Fruit fly (Drosophila melanogaster) whole organism, embryonic: ENCODE data around the gene cyr.
A peak's percentile ranks its signal among the peaks of the same experiment; 100 is the strongest.

Source experiments
- Ada2b ChIP-seq: fragments of 200-800 bp; sonication (Bioruptor generic); IDR thresholded peaks from 2 replicates; pipeline ENCODE4 v1.3.6; 2022; ENCODE audit warnings: missing biosample characterization, missing genetic modification characterization
- Atf6 ChIP-seq: fragments of 200-800 bp; sonication (Bioruptor generic); IDR thresholded peaks from 2 replicates; pipeline ENCODE4 v1.3.6; 2022; ENCODE audit warnings: missing biosample characterization, missing genetic modification characterization
- Bdp1 ChIP-seq: fragments of 200-800 bp; sonication (Bioruptor generic); optimal IDR thresholded peaks from 3 replicates; lab custom pipeline; 2016; ENCODE audit warnings: missing biosample characterization, missing genetic modification characterization
- C15 ChIP-seq: fragments of 200-800 bp; sonication (Bioruptor generic); IDR thresholded peaks from 3 replicates; pipeline ENCODE4 v1.3.6; 2022; ENCODE audit warnings: missing biosample characterization, missing genetic modification characterization
- CG11456 ChIP-seq: fragments of 200-800 bp; sonication (Bioruptor generic); IDR thresholded peaks from 3 replicates; pipeline ENCODE4 v1.3.6; 2022; ENCODE audit warnings: missing biosample characterization, missing genetic modification characterization
- CG12219 ChIP-seq: fragments of 200-800 bp; sonication (Bioruptor generic); optimal IDR thresholded peaks from 3 replicates; lab custom pipeline; 2018; ENCODE audit warnings: missing biosample characterization, mild to moderate bottlenecking, missing genetic modification characterization
- CG14860 ChIP-seq: fragments of 200-800 bp; sonication (Bioruptor generic); IDR thresholded peaks from 3 replicates; pipeline ENCODE4 v1.3.6; 2022; ENCODE audit warnings: missing biosample characterization, missing genetic modification characterization; ENCODE audit not compliant: partially characterized antibody
- CG17385 ChIP-seq: fragments of 200-800 bp; sonication (Bioruptor generic); optimal IDR thresholded peaks from 3 replicates; lab custom pipeline; 2018; ENCODE audit warnings: missing biosample characterization, mild to moderate bottlenecking, missing genetic modification characterization
- CG32767 ChIP-seq: fragments of 200-800 bp; sonication (Bioruptor generic); IDR thresholded peaks from 2 replicates; pipeline ENCODE4 v1.3.6; 2022; ENCODE audit warnings: missing biosample characterization, missing genetic modification characterization
- CG34224 ChIP-seq: fragments of 200-800 bp; sonication (Bioruptor generic); IDR thresholded peaks from 3 replicates; pipeline ENCODE4 v1.3.6; 2022; ENCODE audit warnings: missing biosample characterization, missing genetic modification characterization; ENCODE audit not compliant: partially characterized antibody
- CG42726 ChIP-seq: fragments of 200-800 bp; sonication (Bioruptor generic); IDR thresholded peaks from 2 replicates; pipeline ENCODE4 v1.3.6; 2022; ENCODE audit warnings: missing biosample characterization, missing genetic modification characterization; ENCODE audit not compliant: partially characterized antibody
- CG4820 ChIP-seq: fragments of 200-800 bp; sonication (Bioruptor generic); optimal IDR thresholded peaks from 3 replicates; lab custom pipeline; 2016; ENCODE audit warnings: missing biosample characterization, missing genetic modification characterization
- CG6654 ChIP-seq: fragments of 200-800 bp; sonication (Bioruptor generic); optimal IDR thresholded peaks from 2 replicates; lab custom pipeline; 2017; ENCODE audit warnings: missing biosample characterization, mild to moderate bottlenecking, missing genetic modification characterization
- CG8359 ChIP-seq: fragments of 200-800 bp; sonication (Bioruptor generic); optimal IDR thresholded peaks from 2 replicates; lab custom pipeline; 2017; ENCODE audit warnings: missing biosample characterization, mild to moderate bottlenecking, missing genetic modification characterization, borderline replicate concordance
- CG8478 ChIP-seq: fragments of >200 bp; optimal IDR thresholded peaks from 2 replicates; lab custom pipeline; 2018
- CTCF ChIP-seq: fragments of 200-800 bp; sonication (Bioruptor generic); optimal IDR thresholded peaks from 2 replicates; lab custom pipeline; 2017; ENCODE audit warnings: missing biosample characterization, mild to moderate bottlenecking, missing genetic modification characterization, moderate library complexity
- Dip3 ChIP-seq: fragments of 200-800 bp; sonication (Bioruptor generic); optimal IDR thresholded peaks from 3 replicates; lab custom pipeline; 2016; ENCODE audit warnings: missing biosample characterization, missing genetic modification characterization
- GATAe ChIP-seq: fragments of 200-800 bp; sonication (Bioruptor generic); conservative IDR thresholded peaks from 2 replicates; pipeline ENCODE4 v1.3.6; 2022; ENCODE audit warnings: missing biosample characterization, missing genetic modification characterization
- Gsc ChIP-seq: fragments of 200-800 bp; sonication (Bioruptor generic); IDR thresholded peaks from 2 replicates; pipeline ENCODE4 v1.3.6; 2022; ENCODE audit warnings: missing biosample characterization, missing genetic modification characterization
- HHEX ChIP-seq: fragments of 200-800 bp; sonication (Bioruptor generic); optimal IDR thresholded peaks from 3 replicates; lab custom pipeline; 2017; ENCODE audit warnings: missing biosample characterization, mild to moderate bottlenecking, missing genetic modification characterization, missing genetic modification reagents
- Lhr ChIP-seq: fragments of 200-800 bp; sonication (Bioruptor generic); optimal IDR thresholded peaks from 3 replicates; lab custom pipeline; 2017; ENCODE audit warnings: mild to moderate bottlenecking, missing biosample characterization, missing genetic modification reagents, missing genetic modification characterization
- Lpt ChIP-seq: fragments of >200 bp; optimal IDR thresholded peaks from 2 replicates; lab custom pipeline; 2018; ENCODE audit warnings: missing biosample characterization, missing genetic modification characterization
- MESR4 ChIP-seq: fragments of 200-800 bp; sonication (Bioruptor generic); optimal IDR thresholded peaks from 2 replicates; lab custom pipeline; 2018; ENCODE audit warnings: missing biosample characterization, mild to moderate bottlenecking, missing genetic modification characterization, moderate library complexity
- Mes4 ChIP-seq: fragments of 200-800 bp; sonication (Bioruptor generic); optimal IDR thresholded peaks from 2 replicates; lab custom pipeline; 2016; ENCODE audit warnings: missing biosample characterization, missing genetic modification characterization
- Myb ChIP-seq: fragments of 200-800 bp; sonication (Bioruptor generic); optimal IDR thresholded peaks from 2 replicates; lab custom pipeline; 2016; ENCODE audit warnings: missing biosample characterization, missing genetic modification characterization
- NfI ChIP-seq: fragments of 200-800 bp; sonication (Bioruptor generic); optimal IDR thresholded peaks from 3 replicates; lab custom pipeline; 2018; ENCODE audit warnings: missing biosample characterization, mild to moderate bottlenecking, missing genetic modification characterization, moderate library complexity
- Ssrp ChIP-seq: fragments of 200-800 bp; sonication (Bioruptor generic); optimal IDR thresholded peaks from 2 replicates; lab custom pipeline; 2018; ENCODE audit warnings: missing biosample characterization, mild to moderate bottlenecking, missing genetic modification characterization, moderate library complexity
- Stat92E ChIP-seq, 3 experiments: fragments of >200 bp in 2 of 3; fragments of 200-800 bp in 1 of 3; sonication (Bioruptor generic) in 1 of 3; optimal IDR thresholded peaks; 2 replicates each; lab custom pipeline; 2017 to 2019; ENCODE audit warnings: missing biosample characterization in 3 of 3, missing genetic modification characterization in 3 of 3, mild to moderate bottlenecking in 1 of 3, moderate library complexity in 1 of 3
- al ChIP-seq: fragments of 200-800 bp; sonication (Bioruptor generic); IDR thresholded peaks from 2 replicates; pipeline ENCODE4 v1.3.6; 2022; ENCODE audit warnings: missing biosample characterization, missing genetic modification characterization
- amos ChIP-seq: fragments of 200-800 bp; sonication (Bioruptor generic); IDR thresholded peaks from 2 replicates; pipeline ENCODE4 v1.3.6; 2022; ENCODE audit warnings: missing biosample characterization, missing genetic modification characterization; ENCODE audit not compliant: partially characterized antibody
- ara ChIP-seq: fragments of 200-800 bp; sonication (Bioruptor generic); IDR thresholded peaks from 2 replicates; pipeline ENCODE4 v1.3.6; 2022; ENCODE audit warnings: missing biosample characterization, missing genetic modification characterization
- bbx ChIP-seq: fragments of 200-800 bp; sonication (Bioruptor generic); IDR thresholded peaks from 2 replicates; pipeline ENCODE4 v1.3.6; 2022; ENCODE audit warnings: missing biosample characterization, missing genetic modification characterization; ENCODE audit not compliant: partially characterized antibody
- bsh ChIP-seq, 2 experiments: fragments of 200-800 bp; sonication (Bioruptor generic); optimal IDR thresholded peaks; 2 replicates each; lab custom pipeline; 2017 to 2018; ENCODE audit warnings: mild to moderate bottlenecking in 2 of 2, missing biosample characterization in 2 of 2, missing genetic modification characterization in 2 of 2, moderate library complexity in 1 of 2
- chif ChIP-seq, 2 experiments: fragments of 200-800 bp; sonication (Bioruptor generic); optimal IDR thresholded peaks; 3 replicates each; lab custom pipeline; 2016; ENCODE audit warnings: missing biosample characterization in 2 of 2, missing genetic modification characterization in 2 of 2
- chm ChIP-seq: fragments of 200-800 bp; sonication (Bioruptor generic); IDR thresholded peaks from 2 replicates; pipeline ENCODE4 v1.3.6; 2022; ENCODE audit warnings: missing biosample characterization, missing genetic modification characterization
- chn ChIP-seq: fragments of 200-800 bp; sonication (Bioruptor generic); optimal IDR thresholded peaks from 2 replicates; lab custom pipeline; 2016; ENCODE audit warnings: missing biosample characterization, missing genetic modification characterization
- corto ChIP-seq: fragments of 200-800 bp; sonication (Bioruptor generic); optimal IDR thresholded peaks from 2 replicates; lab custom pipeline; 2016; ENCODE audit warnings: missing biosample characterization, mild to moderate bottlenecking, missing genetic modification characterization, moderate library complexity
- crp ChIP-seq, 2 experiments: fragments of 200-800 bp; sonication (Bioruptor generic); optimal IDR thresholded peaks; 2 replicates in 1 of 2; 3 replicates in 1 of 2; lab custom pipeline; 2017; ENCODE audit warnings: missing biosample characterization in 2 of 2, missing genetic modification characterization in 2 of 2, mild to moderate bottlenecking in 1 of 2, moderate library complexity in 1 of 2
- da ChIP-seq: fragments of 200-800 bp; sonication (Bioruptor generic); optimal IDR thresholded peaks from 2 replicates; lab custom pipeline; 2016; ENCODE audit warnings: missing biosample characterization, missing genetic modification characterization
- dati ChIP-seq: fragments of 200-800 bp; sonication (Bioruptor generic); IDR thresholded peaks from 2 replicates; pipeline ENCODE4 v1.3.6; 2022; ENCODE audit warnings: missing biosample characterization, missing genetic modification characterization
- gsb-n ChIP-seq: fragments of 200-800 bp; sonication (Bioruptor generic); optimal IDR thresholded peaks from 3 replicates; lab custom pipeline; 2018; ENCODE audit warnings: missing biosample characterization, mild to moderate bottlenecking, missing genetic modification characterization
- jing ChIP-seq: fragments of 200-800 bp; sonication (Bioruptor generic); optimal IDR thresholded peaks from 2 replicates; lab custom pipeline; 2018; ENCODE audit warnings: missing biosample characterization, mild to moderate bottlenecking, missing genetic modification characterization
- kah ChIP-seq: fragments of 200-800 bp; sonication (Bioruptor generic); optimal IDR thresholded peaks from 2 replicates; lab custom pipeline; 2018; ENCODE audit warnings: missing biosample characterization, mild to moderate bottlenecking, missing genetic modification characterization
- p53 ChIP-seq: fragments of 200-800 bp; sonication (Bioruptor generic); optimal IDR thresholded peaks from 2 replicates; lab custom pipeline; 2016; ENCODE audit warnings: missing biosample characterization, missing genetic modification characterization
- pfk ChIP-seq: fragments of 200-800 bp; sonication (Bioruptor generic); optimal IDR thresholded peaks from 2 replicates; lab custom pipeline; 2018; ENCODE audit warnings: missing biosample characterization, mild to moderate bottlenecking, missing genetic modification characterization, moderate library complexity
- pho ChIP-seq: fragments of 200-800 bp; sonication (Bioruptor generic); optimal IDR thresholded peaks from 2 replicates; lab custom pipeline; 2016; ENCODE audit warnings: missing biosample characterization, missing genetic modification characterization
- row ChIP-seq: fragments of 200-800 bp; sonication (Bioruptor generic); IDR thresholded peaks from 3 replicates; pipeline ENCODE4 v1.3.6; 2022; ENCODE audit warnings: missing biosample characterization, missing genetic modification characterization
- salm ChIP-seq: fragments of 200-800 bp; sonication (Bioruptor generic); optimal IDR thresholded peaks from 2 replicates; lab custom pipeline; 2018; ENCODE audit warnings: missing biosample characterization, mild to moderate bottlenecking, missing genetic modification characterization
- stc ChIP-seq: fragments of 200-800 bp; sonication (Bioruptor generic); IDR thresholded peaks from 2 replicates; pipeline ENCODE4 v1.3.6; 2022; ENCODE audit warnings: missing biosample characterization, missing genetic modification characterization
- vvl ChIP-seq: fragments of 200-800 bp; sonication (Bioruptor generic); IDR thresholded peaks from 2 replicates; pipeline ENCODE4 v1.3.6; 2022; ENCODE audit warnings: missing biosample characterization, missing genetic modification characterization
- wek ChIP-seq: fragments of 200-800 bp; sonication (Bioruptor generic); optimal IDR thresholded peaks from 3 replicates; lab custom pipeline; 2018; ENCODE audit warnings: missing biosample characterization, mild to moderate bottlenecking, missing genetic modification characterization, moderate library complexity
- zfh2 ChIP-seq: fragments of 200-800 bp; sonication (Bioruptor generic); optimal IDR thresholded peaks from 2 replicates; lab custom pipeline; 2016; ENCODE audit warnings: missing biosample characterization, missing genetic modification characterization

The cyr gene

DNA sequence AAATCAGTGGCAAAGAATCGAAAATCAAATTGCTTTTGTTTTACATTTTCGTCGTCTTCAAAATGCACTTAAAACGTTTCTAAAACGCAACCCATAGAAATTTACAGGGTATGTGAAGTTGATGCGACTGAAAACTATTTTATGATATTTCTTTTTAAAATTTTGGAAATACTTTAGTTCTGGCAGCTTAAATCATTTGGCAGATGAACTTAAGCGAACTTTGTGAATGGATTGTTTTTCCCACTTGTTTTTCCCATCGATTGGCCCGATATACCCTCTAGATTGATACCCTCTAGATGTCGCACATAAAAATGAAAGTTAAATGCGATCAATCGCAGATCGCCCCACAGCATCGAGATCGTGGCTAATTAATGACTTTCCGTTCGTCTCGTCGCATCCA, 9.4 kb downstream of the cyr start (continued):
- TF ChIP-seq Lhr (peak; percentile 14), row (GFP tag; lab: Robert Waterston, UW) (peak; percentile 67), GATAe (GFP tag; lab: Robert Waterston, UW) (no peak), al (GFP tag; lab: Robert Waterston, UW) (no peak), CG11456 (GFP tag; lab: Robert Waterston, UW) (no peak), Stat92E (GFP tag; optimal IDR thresholded peaks at IDR 0.05; lab: Kevin White, UChicago) (no peak), chn (GFP tag; lab: Kevin White, UChicago) (peak; percentile 64), MESR4 (GFP tag; lab: Kevin White, UChicago) (no peak), Bdp1 (no peak), CG17385 (GFP tag; lab: Kevin White, UChicago) (peak; percentile 45), HHEX (peak; percentile 17), CG8478 (lab: Kevin White, UChicago) (no peak), CG32767 (GFP tag; lab: Robert Waterston, UW) (no peak), ara (GFP tag; lab: Robert Waterston, UW) (peak; percentile 77), CG4820 (GFP tag; lab: Kevin White, UChicago) (peak; percentile 53), Lpt (GFP tag; lab: Kevin White, UChicago) (no peak), gsb-n (tag; lab: Kevin White, UChicago) (peak; percentile 75), CG14860 (GFP tag; lab: Robert Waterston, UW) (no peak), jing (peak; percentile 52), C15 (GFP tag; lab: Robert Waterston, UW) (no peak), corto (GFP tag; lab: Kevin White, UChicago) (no peak), dati (GFP tag; lab: Robert Waterston, UW) (no peak), CG6654 (GFP tag; lab: Kevin White, UChicago) (peak; percentile 8), CG8359 (GFP tag; lab: Kevin White, UChicago) (no peak), NfI (GFP tag; lab: Kevin White, UChicago) (peak; percentile 32), CG34224 (no peak), crp (GFP tag; optimal IDR thresholded peaks at IDR 0.05; lab: Kevin White, UChicago) (no peak), Gsc (GFP tag; lab: Robert Waterston, UW) (no peak), chm (GFP tag; lab: Robert Waterston, UW) (peak; percentile 55; the same call in 1 of the 2 replicates), bbx (no peak), Ada2b (GFP tag; lab: Robert Waterston, UW) (peak; percentile 61), Myb (GFP tag; lab: Kevin White, UChicago) (no peak), Atf6 (no peak; the same call in 1 of the 2 replicates), CTCF (GFP tag; lab: Kevin White, UChicago) (no peak), pfk (GFP tag; lab: Kevin White, UChicago) (no peak), wek (GFP tag; lab: Kevin White, UChicago) (no peak), p53 (GFP tag; lab: Kevin White, UChicago) (no peak), kah (GFP tag; lab: Kevin White, UChicago) (no peak), chif (GFP tag; optimal IDR thresholded peaks at IDR 0.05; lab: Kevin White, UChicago) (peak; percentile 23 to 71), CG12219 (GFP tag; lab: Kevin White, UChicago) (peak; percentile 40), salm (tag; lab: Kevin White, UChicago) (peak; percentile 21), zfh2 (GFP tag; lab: Kevin White, UChicago) (no peak), da (GFP tag; lab: Kevin White, UChicago) (no peak), CG42726 (no peak), amos (no peak), Ssrp (tag; lab: Kevin White, UChicago) (peak; percentile 65), stc (GFP tag; lab: Robert Waterston, UW) (peak; percentile 63; the same call in 1 of the 2 replicates), pho (GFP tag; lab: Kevin White, UChicago) (no peak), bsh (GFP tag; optimal IDR thresholded peaks at IDR 0.05; lab: Kevin White, UChicago) (peak in 1 of 2 experiments; percentile 88), vvl (GFP tag; lab: Robert Waterston, UW) (peak; percentile 72), Mes4 (GFP tag; lab: Kevin White, UChicago) (peak; percentile 59), Dip3 (no peak)
